Fruit fly (Drosophila melanogaster) whole organism, embryonic: ENCODE measurements around the gene CG17224.

ENCODE experiments used
- ATbp ChIP-seq: fragments of 200-800 bp; sonication (Bioruptor generic); optimal IDR thresholded peaks from 2 replicates; lab custom pipeline; 2017; ENCODE audit warnings: missing biosample characterization, mild to moderate bottlenecking, missing genetic modification characterization, missing genetic modification reagents
- Atf-2 ChIP-seq: fragments of 200-800 bp; sonication (Bioruptor generic); optimal IDR thresholded peaks from 2 replicates; lab custom pipeline; 2016; ENCODE audit warnings: missing biosample characterization, missing genetic modification characterization
- CG10366 ChIP-seq: fragments of 200-800 bp; sonication (Bioruptor generic); IDR thresholded peaks from 2 replicates; pipeline ENCODE4 v1.3.6; 2022; ENCODE audit warnings: missing biosample characterization, missing genetic modification characterization
- CG10431 ChIP-seq: fragments of 200-800 bp; sonication (Bioruptor generic); optimal IDR thresholded peaks from 3 replicates; lab custom pipeline; 2018; ENCODE audit warnings: missing biosample characterization, mild to moderate bottlenecking, missing genetic modification characterization
- CG11398 ChIP-seq: fragments of 200-800 bp; sonication (Bioruptor generic); optimal IDR thresholded peaks from 2 replicates; lab custom pipeline; 2016; ENCODE audit warnings: missing biosample characterization, missing genetic modification characterization
- CG11504 ChIP-seq: fragments of 200-800 bp; sonication (Bioruptor generic); optimal IDR thresholded peaks from 3 replicates; lab custom pipeline; 2019; ENCODE audit warnings: missing biosample characterization, mild to moderate bottlenecking, missing genetic modification characterization, moderate library complexity
- CG13424 ChIP-seq: fragments of 200-800 bp; sonication (Bioruptor generic); optimal IDR thresholded peaks from 2 replicates; lab custom pipeline; 2019; ENCODE audit warnings: missing biosample characterization, mild to moderate bottlenecking, missing genetic modification characterization, moderate library complexity
- CG13894 ChIP-seq: fragments of 200-800 bp; sonication (Bioruptor generic); optimal IDR thresholded peaks from 3 replicates; lab custom pipeline; 2018; ENCODE audit warnings: missing biosample characterization, mild to moderate bottlenecking, missing genetic modification characterization, moderate library complexity
- CG14050 ChIP-seq: fragments of 200-800 bp; sonication (Bioruptor generic); IDR thresholded peaks from 3 replicates; pipeline ENCODE4 v1.3.6; 2022; ENCODE audit warnings: missing biosample characterization, missing genetic modification characterization
- CG14667 ChIP-seq: fragments of 200-800 bp; sonication (Bioruptor generic); IDR thresholded peaks from 2 replicates; pipeline ENCODE4 v1.3.6; 2022; ENCODE audit warnings: missing biosample characterization, missing genetic modification characterization
- CG15011 ChIP-seq: fragments of 200-800 bp; sonication (Bioruptor generic); optimal IDR thresholded peaks from 3 replicates; lab custom pipeline; 2018; ENCODE audit warnings: missing biosample characterization, mild to moderate bottlenecking, missing genetic modification characterization
- CG15514 ChIP-seq: fragments of 200-800 bp; sonication (Bioruptor generic); optimal IDR thresholded peaks from 3 replicates; lab custom pipeline; 2017; ENCODE audit warnings: missing biosample characterization, missing genetic modification characterization, mild to moderate bottlenecking, moderate library complexity, missing genetic modification reagents
- CG1603 ChIP-seq: fragments of 200-800 bp; sonication (Bioruptor generic); optimal IDR thresholded peaks from 2 replicates; lab custom pipeline; 2019; ENCODE audit warnings: missing biosample characterization, mild to moderate bottlenecking, missing genetic modification characterization, moderate library complexity
- CG1832 ChIP-seq: fragments of 200-800 bp; sonication (Bioruptor generic); optimal IDR thresholded peaks from 2 replicates; lab custom pipeline; 2017; ENCODE audit warnings: missing biosample characterization, mild to moderate bottlenecking, missing genetic modification characterization, inconsistent platforms
- CG34224 ChIP-seq: fragments of 200-800 bp; sonication (Bioruptor generic); IDR thresholded peaks from 3 replicates; pipeline ENCODE4 v1.3.6; 2022; ENCODE audit warnings: missing biosample characterization, missing genetic modification characterization; ENCODE audit not compliant: partially characterized antibody
- CG5953 ChIP-seq: fragments of 200-800 bp; sonication (Bioruptor generic); IDR thresholded peaks from 2 replicates; pipeline ENCODE4 v1.3.6; 2022; ENCODE audit warnings: missing biosample characterization, missing genetic modification characterization
- CG6175 ChIP-seq: fragments of 200-800 bp; sonication (Bioruptor generic); IDR thresholded peaks from 3 replicates; pipeline ENCODE4 v1.3.6; 2022; ENCODE audit warnings: missing biosample characterization, missing genetic modification characterization
- CG6854 ChIP-seq: fragments of 200-800 bp; sonication (Bioruptor generic); optimal IDR thresholded peaks from 3 replicates; lab custom pipeline; 2017; ENCODE audit warnings: missing biosample characterization, mild to moderate bottlenecking, missing genetic modification characterization
- CG7357 ChIP-seq: fragments of 200-800 bp; sonication (Bioruptor generic); IDR thresholded peaks from 3 replicates; pipeline ENCODE4 v1.3.6; 2022; ENCODE audit warnings: missing biosample characterization, missing genetic modification characterization
- CG9215 ChIP-seq: fragments of 200-800 bp; sonication (Bioruptor generic); IDR thresholded peaks from 2 replicates; pipeline ENCODE4 v1.3.6; 2022; ENCODE audit warnings: missing biosample characterization, missing genetic modification characterization
- D ChIP-seq, 2 experiments: fragments of 200-800 bp in 1 of 2; fragments of >200 bp in 1 of 2; sonication (Bioruptor generic) in 1 of 2; optimal IDR thresholded peaks; 2 replicates in 1 of 2; 3 replicates in 1 of 2; lab custom pipeline; 2017; ENCODE audit warnings: mild to moderate bottlenecking in 1 of 2, missing biosample characterization in 1 of 2, missing genetic modification characterization in 1 of 2, missing genetic modification reagents in 1 of 2
- Deaf1 ChIP-seq: fragments of 200-800 bp; optimal IDR thresholded peaks from 3 replicates; lab custom pipeline; 2019; ENCODE audit warnings: missing biosample characterization, mild to moderate bottlenecking, missing genetic modification characterization, moderate library complexity
- Fer1 ChIP-seq: fragments of 200-800 bp; sonication (Bioruptor generic); optimal IDR thresholded peaks from 2 replicates; lab custom pipeline; 2017; ENCODE audit warnings: missing biosample characterization, mild to moderate bottlenecking, missing genetic modification characterization
- H15 ChIP-seq: fragments of 200-800 bp; sonication (Bioruptor generic); IDR thresholded peaks from 3 replicates; pipeline ENCODE4 v1.3.6; 2022; ENCODE audit warnings: missing biosample characterization, missing genetic modification characterization
- Hr3 ChIP-seq: fragments of 200-800 bp; sonication (Bioruptor generic); optimal IDR thresholded peaks from 3 replicates; lab custom pipeline; 2016; ENCODE audit warnings: missing biosample characterization, missing genetic modification characterization
- Max ChIP-seq: fragments of 200-800 bp; sonication (Bioruptor generic); optimal IDR thresholded peaks from 2 replicates; lab custom pipeline; 2016; ENCODE audit warnings: missing biosample characterization, mild to moderate bottlenecking, missing genetic modification characterization
- Mrtf ChIP-seq: fragments of 200-800 bp; sonication (Bioruptor generic); IDR thresholded peaks from 3 replicates; pipeline ENCODE4 v1.3.6; 2022; ENCODE audit warnings: missing biosample characterization, missing genetic modification characterization
- Myb ChIP-seq: fragments of 200-800 bp; sonication (Bioruptor generic); optimal IDR thresholded peaks from 2 replicates; lab custom pipeline; 2016; ENCODE audit warnings: missing biosample characterization, missing genetic modification characterization
- NC2β ChIP-seq: fragments of 200-800 bp; sonication (Bioruptor generic); optimal IDR thresholded peaks from 2 replicates; lab custom pipeline; 2016; ENCODE audit warnings: missing biosample characterization, missing genetic modification characterization
- Pdp1 ChIP-seq, 2 experiments: fragments of 200-800 bp; sonication (Bioruptor generic); optimal IDR thresholded peaks; 3 replicates each; lab custom pipeline; 2016; ENCODE audit warnings: missing biosample characterization in 2 of 2, missing genetic modification characterization in 2 of 2, mild to moderate bottlenecking in 1 of 2, moderate library complexity in 1 of 2
- ase ChIP-seq: fragments of 200-800 bp; sonication (Bioruptor generic); IDR thresholded peaks from 3 replicates; pipeline ENCODE4 v1.3.6; 2022; ENCODE audit warnings: missing biosample characterization, missing genetic modification characterization
- ato ChIP-seq: fragments of 200-800 bp; sonication (Bioruptor generic); IDR thresholded peaks from 2 replicates; pipeline ENCODE4 v1.3.6; 2022; ENCODE audit warnings: missing biosample characterization, missing genetic modification characterization; ENCODE audit not compliant: partially characterized antibody
- bbx ChIP-seq: fragments of 200-800 bp; sonication (Bioruptor generic); IDR thresholded peaks from 2 replicates; pipeline ENCODE4 v1.3.6; 2022; ENCODE audit warnings: missing biosample characterization, missing genetic modification characterization; ENCODE audit not compliant: partially characterized antibody
- chm ChIP-seq: fragments of 200-800 bp; sonication (Bioruptor generic); IDR thresholded peaks from 2 replicates; pipeline ENCODE4 v1.3.6; 2022; ENCODE audit warnings: missing biosample characterization, missing genetic modification characterization
- dmrt11E ChIP-seq: fragments of 200-800 bp; sonication (Bioruptor generic); optimal IDR thresholded peaks from 3 replicates; lab custom pipeline; 2018; ENCODE audit warnings: missing biosample characterization, mild to moderate bottlenecking, missing genetic modification characterization, moderate library complexity
- ems ChIP-seq: fragments of 200-800 bp; sonication (Bioruptor generic); optimal IDR thresholded peaks from 3 replicates; lab custom pipeline; 2016; ENCODE audit warnings: missing biosample characterization, missing genetic modification characterization
- fu2 ChIP-seq: fragments of 200-800 bp; sonication (Bioruptor generic); optimal IDR thresholded peaks from 2 replicates; lab custom pipeline; 2016; ENCODE audit warnings: missing biosample characterization, missing genetic modification characterization
- ham ChIP-seq: fragments of 200-800 bp; sonication (Bioruptor generic); IDR thresholded peaks from 2 replicates; pipeline ENCODE4 v1.3.6; 2022; ENCODE audit warnings: missing biosample characterization, missing genetic modification characterization
- lmd ChIP-seq: fragments of 200-800 bp; sonication (Bioruptor generic); IDR thresholded peaks from 2 replicates; pipeline ENCODE4 v1.3.6; 2022; ENCODE audit warnings: missing biosample characterization, missing genetic modification characterization
- nerfin-1 ChIP-seq: fragments of 200-800 bp; sonication (Bioruptor generic); optimal IDR thresholded peaks from 3 replicates; lab custom pipeline; 2019; ENCODE audit warnings: missing biosample characterization, mild to moderate bottlenecking, missing genetic modification characterization, moderate library complexity
- nerfin-2 ChIP-seq: fragments of 200-800 bp; sonication (Bioruptor generic); IDR thresholded peaks from 2 replicates; pipeline ENCODE4 v1.3.6; 2022; ENCODE audit warnings: missing biosample characterization, missing genetic modification characterization; ENCODE audit not compliant: partially characterized antibody
- oc ChIP-seq: fragments of 200-800 bp; sonication (Bioruptor generic); optimal IDR thresholded peaks from 2 replicates; lab custom pipeline; 2018; ENCODE audit warnings: missing biosample characterization, mild to moderate bottlenecking, missing genetic modification characterization, moderate library complexity
- rib ChIP-seq: fragments of 200-800 bp; sonication (Bioruptor generic); IDR thresholded peaks from 2 replicates; pipeline ENCODE4 v1.3.6; 2022; ENCODE audit warnings: missing biosample characterization, missing genetic modification characterization
- schlank ChIP-seq: fragments of 200-800 bp; sonication (Bioruptor generic); optimal IDR thresholded peaks from 2 replicates; lab custom pipeline; 2018; ENCODE audit warnings: missing biosample characterization, mild to moderate bottlenecking, missing genetic modification characterization
- sima ChIP-seq: fragments of 200-800 bp; sonication (Bioruptor generic); optimal IDR thresholded peaks from 2 replicates; lab custom pipeline; 2016; ENCODE audit warnings: missing biosample characterization, missing genetic modification characterization
- toy ChIP-seq: fragments of 200-800 bp; sonication (Bioruptor generic); IDR thresholded peaks from 2 replicates; pipeline ENCODE4 v1.3.6; 2022; ENCODE audit warnings: missing biosample characterization, missing genetic modification characterization
- trh ChIP-seq: fragments of 200-800 bp; sonication (Bioruptor generic); optimal IDR thresholded peaks from 2 replicates; lab custom pipeline; 2016; ENCODE audit warnings: missing biosample characterization, missing genetic modification characterization
- tup ChIP-seq: fragments of 200-800 bp; sonication (Bioruptor generic); optimal IDR thresholded peaks from 2 replicates; lab custom pipeline; 2016; ENCODE audit warnings: missing biosample characterization, mild to moderate bottlenecking, missing genetic modification characterization, moderate library complexity
- vnd ChIP-seq: fragments of 200-800 bp; sonication (Bioruptor generic); IDR thresholded peaks from 3 replicates; pipeline ENCODE4 v1.3.6; 2022; ENCODE audit warnings: missing biosample characterization, missing genetic modification characterization; ENCODE audit not compliant: partially characterized antibody
- yki ChIP-seq: fragments of >200 bp; optimal IDR thresholded peaks from 3 replicates; lab custom pipeline; 2018
- zf30C ChIP-seq: fragments of 200-800 bp; sonication (Bioruptor generic); optimal IDR thresholded peaks from 3 replicates; lab custom pipeline; 2018; ENCODE audit warnings: missing biosample characterization, mild to moderate bottlenecking, missing genetic modification characterization

CG17224 gene

DNA sequence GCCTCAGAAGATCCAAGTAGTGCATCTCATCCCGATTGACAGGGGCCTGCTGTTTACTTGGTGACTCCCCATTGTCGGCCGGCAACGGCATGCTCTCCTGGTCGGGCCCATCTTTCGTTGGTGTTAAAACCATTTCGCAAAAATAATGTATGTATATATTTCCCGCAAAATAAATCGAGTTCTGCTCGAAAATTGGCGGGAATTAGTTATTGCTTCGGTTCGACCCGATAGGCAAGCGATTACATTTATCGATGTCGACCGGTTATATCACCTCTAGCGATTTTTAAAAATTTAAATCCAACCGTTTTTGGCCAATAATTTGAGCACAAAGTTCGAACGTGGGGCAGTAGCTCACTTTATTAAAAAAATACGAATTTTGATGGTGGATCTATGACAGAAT is 48.7 kb downstream of the CG17224 start, which contains the start of gene Ts (continued):
- TF ChIP-seq CG7357 (no peak), tup (no peak), CG14050 (no peak), ato (GFP tag; lab: Robert Waterston, UW) (peak; percentile 83), NC2β (GFP tag; lab: Kevin White, UChicago) (no peak), trh (no peak), lmd (no peak), Hr3 (GFP tag; lab: Kevin White, UChicago) (no peak), nerfin-1 (tag; lab: Kevin White, UChicago) (no peak), CG1832 (GFP tag; lab: Kevin White, UChicago) (no peak), CG34224 (peak; percentile 86), ATbp (GFP tag; lab: Kevin White, UChicago) (no peak), chm (GFP tag; lab: Robert Waterston, UW) (no peak), CG11504 (tag; lab: Kevin White, UChicago) (no peak), Atf-2 (no peak), CG11398 (GFP tag; lab: Kevin White, UChicago) (no peak), CG6175 (GFP tag; lab: Robert Waterston, UW) (no peak), rib (GFP tag; lab: Robert Waterston, UW) (no peak), CG5953 (GFP tag; lab: Robert Waterston, UW) (no peak), CG15514 (GFP tag; lab: Kevin White, UChicago) (peak; percentile 56), Mrtf (GFP tag; lab: Robert Waterston, UW) (no peak), CG6854 (no peak), oc (tag; lab: Kevin White, UChicago) (no peak), zf30C (GFP tag; lab: Kevin White, UChicago) (no peak), dmrt11E (tag; lab: Kevin White, UChicago) (no peak), CG13424 (no peak), CG13894 (tag; lab: Kevin White, UChicago) (no peak), H15 (GFP tag; lab: Robert Waterston, UW) (no peak), ems (GFP tag; lab: Kevin White, UChicago) (no peak), sima (GFP tag; lab: Kevin White, UChicago) (no peak), CG1603 (tag; lab: Kevin White, UChicago) (peak; percentile 55), vnd (peak; percentile 60; the same call in 2 of the 3 replicates), Pdp1 (GFP tag; optimal IDR thresholded peaks at IDR 0.05; lab: Kevin White, UChicago) (peak in 1 of 2 experiments; percentile 92), CG15011 (GFP tag; lab: Kevin White, UChicago) (no peak), schlank (no peak), CG10366 (GFP tag; lab: Robert Waterston, UW) (no peak), CG10431 (GFP tag; lab: Kevin White, UChicago) (no peak), Deaf1 (no peak), CG14667 (GFP tag; lab: Robert Waterston, UW) (no peak), ham (GFP tag; lab: Robert Waterston, UW) (no peak), Max (no peak), fu2 (GFP tag; lab: Kevin White, UChicago) (no peak), CG9215 (GFP tag; lab: Robert Waterston, UW) (no peak), D (optimal IDR thresholded peaks at IDR 0.05; lab: Kevin White, UChicago) (no peak), D (GFP tag; optimal IDR thresholded peaks at IDR 0.05; lab: Kevin White, UChicago) (no peak), Myb (peak; percentile 97), Fer1 (no peak), ase (GFP tag; lab: Robert Waterston, UW) (no peak), nerfin-2 (peak; percentile 79), toy (GFP tag; lab: Robert Waterston, UW) (no peak), yki (lab: Kevin White, UChicago) (no peak), bbx (GFP tag; lab: Robert Waterston, UW) (peak; percentile 89)
